Worm (Caenorhabditis elegans): ENCODE data around the gene sptl-2.

Gene sptl-2

ce11 chrV:8012032-8012431, 5.0 kb upstream of the sptl-2 start, which contains the start of gene rpb-9:
Gene rpb-9 (minus strand): TSS chrV:8012345.
- TF ChIP-seq klf-2 (GFP tag; conservative IDR thresholded peaks at IDR 0.05) (no peak), T22C8.4 (GFP tag; IDR thresholded peaks at IDR 0.05) (no peak), flt-1 (GFP tag; IDR thresholded peaks at IDR 0.05) (no peak)

DNA sequence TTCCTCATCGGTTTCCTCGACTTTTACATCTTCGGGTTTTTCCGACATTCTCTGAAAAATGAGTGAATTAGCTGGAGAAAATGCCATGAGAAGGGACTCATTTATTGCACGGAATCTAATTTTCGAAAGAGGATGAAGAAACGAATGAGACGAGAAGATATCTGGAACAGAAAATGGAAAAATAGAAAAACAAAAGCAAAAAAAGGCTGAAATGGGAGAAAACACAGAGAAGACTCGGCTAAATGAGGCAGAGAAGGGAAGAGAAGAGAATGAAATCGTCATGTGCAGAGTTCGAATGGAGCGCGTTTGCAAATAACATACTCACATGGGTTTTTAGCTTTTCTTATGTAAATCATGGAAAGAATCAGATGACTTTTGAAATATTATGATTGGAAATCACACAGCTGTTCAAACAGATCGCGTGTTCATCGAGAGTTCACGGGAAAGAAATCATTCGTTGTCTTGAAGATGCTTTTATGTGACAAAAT, 3.1 kb upstream of the sptl-2 start, which contains the start of gene Y97E10AR.6:
Gene Y97E10AR.6, minus strand, starts transcription at position 51 of the 488 bp plus-strand sequence.
- no peak for TF ChIP-seq ztf-29 (GFP tag; IDR thresholded peaks at IDR 0.05)
- no peak for TF ChIP-seq T22C8.4 (GFP tag; IDR thresholded peaks at IDR 0.05)
- TF ChIP-seq med-1 (GFP tag; optimal IDR thresholded peaks at IDR 0.05; ENCODE audit: insufficient read depth): no peak
- no peak for TF ChIP-seq ref-1 (GFP tag; conservative IDR thresholded peaks at IDR 0.05)
- no peak for TF ChIP-seq flt-1 (GFP tag; IDR thresholded peaks at IDR 0.05)
- no peak for TF ChIP-seq cog-1 (tag; optimal IDR thresholded peaks at IDR 0.05)
- no peak for TF ChIP-seq klf-2 (GFP tag; conservative IDR thresholded peaks at IDR 0.05)
- no peak for TF ChIP-seq ztf-23 (GFP tag; IDR thresholded peaks at IDR 0.05)
- TF ChIP-seq tab-1 (GFP tag; IDR thresholded peaks at IDR 0.05): no peak

DNA sequence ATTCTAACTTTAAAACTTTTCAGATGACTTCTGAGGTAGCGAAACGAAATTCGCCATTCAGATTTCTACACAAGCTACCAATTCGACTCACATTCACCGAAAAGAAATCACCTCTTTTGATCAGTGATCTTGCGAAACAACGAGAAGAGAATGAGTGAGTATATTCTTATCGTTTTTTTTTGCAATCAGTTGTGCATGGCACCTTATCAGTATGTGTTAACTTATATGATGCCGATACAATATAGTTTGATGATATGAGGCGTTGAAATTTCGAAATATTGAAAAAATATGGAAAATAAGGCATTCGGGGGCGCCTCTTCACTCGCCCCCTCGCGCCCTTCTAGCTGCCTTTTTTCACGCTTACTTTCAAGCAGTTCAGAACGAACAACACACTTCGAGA, 917 bp downstream of the sptl-2 start:
- TF ChIP-seq tab-1 (GFP tag; IDR thresholded peaks at IDR 0.05) (no peak), T22C8.4 (GFP tag; IDR thresholded peaks at IDR 0.05) (no peak), klf-2 (GFP tag; conservative IDR thresholded peaks at IDR 0.05) (no peak), med-1 (GFP tag; optimal IDR thresholded peaks at IDR 0.05; ENCODE audit: insufficient read depth) (no peak), flt-1 (GFP tag; IDR thresholded peaks at IDR 0.05) (no peak), ztf-23 (GFP tag; IDR thresholded peaks at IDR 0.05) (no peak), cog-1 (tag; optimal IDR thresholded peaks at IDR 0.05) (no peak), ztf-29 (GFP tag; IDR thresholded peaks at IDR 0.05) (no peak), ref-1 (GFP tag; conservative IDR thresholded peaks at IDR 0.05) (no peak)

ce11 chrV:8018919-8019318, 1.9 kb downstream of the sptl-2 start:
- no peak for TF ChIP-seq cog-1 (tag; optimal IDR thresholded peaks at IDR 0.05)
- no peak for TF ChIP-seq ztf-29 (GFP tag; IDR thresholded peaks at IDR 0.05)
- no peak for TF ChIP-seq tab-1 (GFP tag; IDR thresholded peaks at IDR 0.05)
- TF ChIP-seq flt-1 (GFP tag; IDR thresholded peaks at IDR 0.05): no peak
- no peak for TF ChIP-seq med-1 (GFP tag; optimal IDR thresholded peaks at IDR 0.05; ENCODE audit: insufficient read depth)
- no peak for TF ChIP-seq T22C8.4 (GFP tag; IDR thresholded peaks at IDR 0.05)
- no peak for TF ChIP-seq ref-1 (GFP tag; conservative IDR thresholded peaks at IDR 0.05)
- no peak for TF ChIP-seq ztf-23 (GFP tag; IDR thresholded peaks at IDR 0.05)
- no peak for TF ChIP-seq klf-2 (GFP tag; conservative IDR thresholded peaks at IDR 0.05)

- TF ChIP-seq flt-1 (GFP tag; IDR thresholded peaks at IDR 0.05) (no peak), tab-1 (GFP tag; IDR thresholded peaks at IDR 0.05) (no peak), ref-1 (GFP tag; conservative IDR thresholded peaks at IDR 0.05) (no peak), klf-2 (GFP tag; conservative IDR thresholded peaks at IDR 0.05) (no peak), cog-1 (tag; optimal IDR thresholded peaks at IDR 0.05) (no peak), T22C8.4 (GFP tag; IDR thresholded peaks at IDR 0.05) (no peak), med-1 (GFP tag; optimal IDR thresholded peaks at IDR 0.05; ENCODE audit: insufficient read depth) (no peak), ztf-29 (GFP tag; IDR thresholded peaks at IDR 0.05) (no peak), ztf-23 (GFP tag; IDR thresholded peaks at IDR 0.05) (no peak)
These were observed 2.8 kb downstream of the sptl-2 start for ce11 chrV:8019783-8020182.

- TF ChIP-seq klf-2 (GFP tag; conservative IDR thresholded peaks at IDR 0.05): no peak
- TF ChIP-seq T22C8.4 (GFP tag; IDR thresholded peaks at IDR 0.05): no peak
- TF ChIP-seq cog-1 (tag; optimal IDR thresholded peaks at IDR 0.05): no peak
- no peak for TF ChIP-seq ztf-23 (GFP tag; IDR thresholded peaks at IDR 0.05)
- TF ChIP-seq flt-1 (GFP tag; IDR thresholded peaks at IDR 0.05): no peak
- TF ChIP-seq ref-1 (GFP tag; conservative IDR thresholded peaks at IDR 0.05): no peak
- TF ChIP-seq tab-1 (GFP tag; IDR thresholded peaks at IDR 0.05): no peak
- TF ChIP-seq med-1 (GFP tag; optimal IDR thresholded peaks at IDR 0.05; ENCODE audit: insufficient read depth): no peak
- TF ChIP-seq ztf-29 (GFP tag; IDR thresholded peaks at IDR 0.05): no peak
These were observed 5.0 kb downstream of the sptl-2 start, which contains the start of gene ech-3 for ce11 chrV:8022040-8022439. Gene ech-3 (plus strand): TSS chrV:8022217.

- TF ChIP-seq ref-1 (GFP tag; conservative IDR thresholded peaks at IDR 0.05) (no peak), T22C8.4 (GFP tag; IDR thresholded peaks at IDR 0.05) (no peak), flt-1 (GFP tag; IDR thresholded peaks at IDR 0.05) (no peak), tab-1 (GFP tag; IDR thresholded peaks at IDR 0.05) (no peak)
These were observed 7.7 kb downstream of the sptl-2 start, which contains the start of gene F43H9.3 for ce11 chrV:8024752-8025151. Gene F43H9.3 (minus strand): TSS chrV:8024940.

- TF ChIP-seq flt-1 (GFP tag; IDR thresholded peaks at IDR 0.05): no peak
- TF ChIP-seq med-1 (GFP tag; optimal IDR thresholded peaks at IDR 0.05; ENCODE audit: insufficient read depth): no peak
- no peak for TF ChIP-seq ztf-29 (GFP tag; IDR thresholded peaks at IDR 0.05)
- TF ChIP-seq ref-1 (GFP tag; conservative IDR thresholded peaks at IDR 0.05): no peak
- TF ChIP-seq cog-1 (tag; optimal IDR thresholded peaks at IDR 0.05): no peak
These were observed 8.3 kb downstream of the sptl-2 start for ce11 chrV:8025259-8025658.

DNA sequence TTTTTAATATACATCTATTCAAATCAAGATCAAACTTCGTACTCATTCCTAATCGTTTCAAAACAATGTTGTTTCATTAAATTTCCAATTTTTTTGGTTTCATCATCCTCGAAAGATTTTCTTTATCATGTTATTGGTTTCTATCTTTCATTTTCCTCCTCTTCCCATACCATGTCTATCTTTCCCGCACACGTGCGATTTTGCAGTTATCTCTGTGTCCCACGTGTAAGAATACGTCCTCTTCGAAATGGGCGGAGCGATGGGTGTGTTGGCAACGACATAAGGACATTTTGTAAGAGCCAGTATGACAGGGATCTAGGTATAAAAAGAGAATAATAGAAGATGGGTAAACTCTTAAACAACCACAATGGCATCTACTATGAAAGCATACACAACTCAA, 9.3 kb downstream of the sptl-2 start, which contains the start of gene F43H9.4:
Gene F43H9.4, plus strand, starts transcription at position 366 of the 400 bp plus-strand sequence.
- TF ChIP-seq med-1 (GFP tag; optimal IDR thresholded peaks at IDR 0.05; ENCODE audit: insufficient read depth) (no peak), flt-1 (GFP tag; IDR thresholded peaks at IDR 0.05) (no peak), ztf-23 (GFP tag; IDR thresholded peaks at IDR 0.05) (no peak), T22C8.4 (GFP tag; IDR thresholded peaks at IDR 0.05) (no peak), klf-2 (GFP tag; conservative IDR thresholded peaks at IDR 0.05) (no peak), tab-1 (GFP tag; IDR thresholded peaks at IDR 0.05) (no peak), cog-1 (tag; optimal IDR thresholded peaks at IDR 0.05) (no peak), ref-1 (GFP tag; conservative IDR thresholded peaks at IDR 0.05) (no peak), ztf-29 (GFP tag; IDR thresholded peaks at IDR 0.05) (no peak)

- TF ChIP-seq ref-1 (GFP tag; conservative IDR thresholded peaks at IDR 0.05): no peak
- no peak for TF ChIP-seq flt-1 (GFP tag; IDR thresholded peaks at IDR 0.05)
- TF ChIP-seq cog-1 (tag; optimal IDR thresholded peaks at IDR 0.05): no peak
- TF ChIP-seq ztf-23 (GFP tag; IDR thresholded peaks at IDR 0.05): no peak
- TF ChIP-seq T22C8.4 (GFP tag; IDR thresholded peaks at IDR 0.05): no peak
- no peak for TF ChIP-seq klf-2 (GFP tag; conservative IDR thresholded peaks at IDR 0.05)
- no peak for TF ChIP-seq med-1 (GFP tag; optimal IDR thresholded peaks at IDR 0.05; ENCODE audit: insufficient read depth)
- no peak for TF ChIP-seq tab-1 (GFP tag; IDR thresholded peaks at IDR 0.05)
- TF ChIP-seq ztf-29 (GFP tag; IDR thresholded peaks at IDR 0.05): no peak
These were observed 10.6 kb downstream of the sptl-2 start for ce11 chrV:8027429-8028142.

Measured in whole organism, midembryonic.